Worm (Caenorhabditis elegans) whole organism, L3 larva: ENCODE measurements around the gene lron-15.

Source experiments
- R02D3.7 ChIP-seq: fragments of 150-350 bp; optimal IDR thresholded peaks from 2 replicates; lab custom pipeline; 2014; ENCODE audit warnings: missing biosample characterization, missing genetic modification characterization
- ama-1 ChIP-seq: fragments of 150-350 bp; optimal IDR thresholded peaks from 2 replicates; lab custom pipeline; 2018
- ceh-16 ChIP-seq: sonication (generic microtip); optimal IDR thresholded peaks from 2 replicates; lab custom pipeline; 2017; ENCODE audit warnings: missing biosample characterization, missing genetic modification characterization
- ceh-28 ChIP-seq: fragments of 150-350 bp; optimal IDR thresholded peaks from 2 replicates; lab custom pipeline; 2014; ENCODE audit warnings: missing biosample characterization, missing genetic modification reagents, missing genetic modification characterization
- ceh-82 ChIP-seq: fragments of 150-350 bp; optimal IDR thresholded peaks from 2 replicates; lab custom pipeline; 2014; ENCODE audit warnings: missing biosample characterization, missing genetic modification characterization
- egl-5 ChIP-seq: fragments of 150-350 bp; optimal IDR thresholded peaks from 2 replicates; lab custom pipeline; 2017; ENCODE audit warnings: missing biosample characterization, missing genetic modification reagents, missing genetic modification characterization, inconsistent platforms
- elt-1 ChIP-seq: fragments of 150-350 bp; optimal IDR thresholded peaks from 2 replicates; lab custom pipeline; 2014; ENCODE audit warnings: missing biosample characterization, missing genetic modification characterization
- elt-2 ChIP-seq: sonication (generic microtip); optimal IDR thresholded peaks from 2 replicates; lab custom pipeline; 2016; ENCODE audit warnings: missing genetic modification reagents, mild to moderate bottlenecking, missing genetic modification characterization, missing compliant biosample characterization
- elt-3 ChIP-seq, 3 experiments: fragments of 150-350 bp in 1 of 3; sonication (generic microtip) in 2 of 3; optimal IDR thresholded peaks; 2 replicates in 2 of 3; 4 replicates in 1 of 3; lab custom pipeline; 2014 to 2017; ENCODE audit warnings: missing biosample characterization in 3 of 3, missing genetic modification characterization in 3 of 3
- fkh-10 ChIP-seq: sonication (generic microtip); optimal IDR thresholded peaks from 2 replicates; lab custom pipeline; 2017; ENCODE audit warnings: missing biosample characterization, missing genetic modification reagents, missing genetic modification characterization
- fkh-2 ChIP-seq: fragments of 150-350 bp; optimal IDR thresholded peaks from 2 replicates; lab custom pipeline; 2014; ENCODE audit warnings: missing biosample characterization, missing genetic modification reagents, missing genetic modification characterization
- fos-1 ChIP-seq: fragments of 150-350 bp; optimal IDR thresholded peaks from 2 replicates; lab custom pipeline; 2014; ENCODE audit warnings: missing biosample characterization, missing genetic modification characterization
- hmg-11 ChIP-seq: sonication (generic microtip); optimal IDR thresholded peaks from 2 replicates; lab custom pipeline; 2016; ENCODE audit warnings: missing genetic modification characterization, missing compliant biosample characterization
- jun-1 ChIP-seq: fragments of 150-350 bp; optimal IDR thresholded peaks from 2 replicates; lab custom pipeline; 2014; ENCODE audit warnings: missing biosample characterization, missing genetic modification reagents, missing genetic modification characterization
- lin-15B ChIP-seq: fragments of 150-350 bp; optimal IDR thresholded peaks from 2 replicates; lab custom pipeline; 2014; ENCODE audit warnings: missing biosample characterization, missing genetic modification characterization
- lin-39 ChIP-seq: fragments of 150-350 bp; optimal IDR thresholded peaks from 2 replicates; lab custom pipeline; 2018; ENCODE audit warnings: missing biosample characterization, missing genetic modification reagents, missing genetic modification characterization
- lsy-12 ChIP-seq: sonication (generic microtip); optimal IDR thresholded peaks from 2 replicates; lab custom pipeline; 2016; ENCODE audit warnings: mild to moderate bottlenecking, missing genetic modification characterization, missing compliant biosample characterization
- mml-1 ChIP-seq: fragments of 150-350 bp; sonication (generic microtip); optimal IDR thresholded peaks from 3 replicates; lab custom pipeline; 2014; ENCODE audit warnings: missing biosample characterization, missing genetic modification characterization
- nfya-1 ChIP-seq: sonication (generic microtip); optimal IDR thresholded peaks from 2 replicates; lab custom pipeline; 2017; ENCODE audit warnings: missing genetic modification characterization, mild to moderate bottlenecking, missing compliant biosample characterization, antibody characterized with exemption, moderate library complexity; ENCODE audit not compliant: insufficient read depth
- nhr-23 ChIP-seq: fragments of 150-350 bp; optimal IDR thresholded peaks from 2 replicates; lab custom pipeline; 2014; ENCODE audit warnings: missing biosample characterization, missing genetic modification reagents, missing genetic modification characterization
- nhr-237 ChIP-seq: fragments of 150-350 bp; optimal IDR thresholded peaks from 2 replicates; lab custom pipeline; 2014; ENCODE audit warnings: missing biosample characterization, missing genetic modification characterization
- nhr-25 ChIP-seq: sonication (generic microtip); optimal IDR thresholded peaks from 2 replicates; lab custom pipeline; 2017; ENCODE audit warnings: missing biosample characterization, missing genetic modification characterization
- nhr-28 ChIP-seq: fragments of 150-350 bp; optimal IDR thresholded peaks from 2 replicates; lab custom pipeline; 2014; ENCODE audit warnings: missing biosample characterization, missing genetic modification characterization
- nhr-43 ChIP-seq: sonication (generic microtip); optimal IDR thresholded peaks from 2 replicates; lab custom pipeline; 2016; ENCODE audit warnings: mild to moderate bottlenecking, missing genetic modification characterization, missing compliant biosample characterization; ENCODE audit not compliant: poor library complexity, severe bottlenecking
- nhr-77 ChIP-seq: fragments of 150-350 bp; optimal IDR thresholded peaks from 2 replicates; lab custom pipeline; 2014; ENCODE audit warnings: missing biosample characterization, missing genetic modification characterization
- pha-4 ChIP-seq: fragments of 150-350 bp; optimal IDR thresholded peaks from 2 replicates; lab custom pipeline; 2014; ENCODE audit warnings: missing biosample characterization, missing genetic modification reagents, missing genetic modification characterization
- pqm-1 ChIP-seq: fragments of 150-350 bp; optimal IDR thresholded peaks from 2 replicates; lab custom pipeline; 2017; ENCODE audit warnings: missing biosample characterization, missing genetic modification characterization, inconsistent platforms
- sea-2 ChIP-seq: fragments of 150-350 bp; sonication (generic microtip); optimal IDR thresholded peaks from 4 replicates; lab custom pipeline; 2014; ENCODE audit warnings: missing biosample characterization, missing genetic modification reagents, missing genetic modification characterization
- snpc-4 ChIP-seq: fragments of 150-350 bp; optimal IDR thresholded peaks from 2 replicates; lab custom pipeline; 2014; ENCODE audit warnings: missing biosample characterization, missing genetic modification characterization
- unc-62 ChIP-seq: fragments of 150-350 bp; sonication (generic microtip); optimal IDR thresholded peaks from 4 replicates; lab custom pipeline; 2014; ENCODE audit warnings: missing biosample characterization, missing genetic modification reagents, missing genetic modification characterization
- zag-1 ChIP-seq: fragments of 150-350 bp; optimal IDR thresholded peaks from 2 replicates; lab custom pipeline; 2014; ENCODE audit warnings: missing biosample characterization, missing genetic modification characterization
- ztf-4 ChIP-seq: fragments of 150-350 bp; optimal IDR thresholded peaks from 2 replicates; lab custom pipeline; 2014; ENCODE audit warnings: missing biosample characterization, missing genetic modification characterization

Gene lron-15

DNA sequence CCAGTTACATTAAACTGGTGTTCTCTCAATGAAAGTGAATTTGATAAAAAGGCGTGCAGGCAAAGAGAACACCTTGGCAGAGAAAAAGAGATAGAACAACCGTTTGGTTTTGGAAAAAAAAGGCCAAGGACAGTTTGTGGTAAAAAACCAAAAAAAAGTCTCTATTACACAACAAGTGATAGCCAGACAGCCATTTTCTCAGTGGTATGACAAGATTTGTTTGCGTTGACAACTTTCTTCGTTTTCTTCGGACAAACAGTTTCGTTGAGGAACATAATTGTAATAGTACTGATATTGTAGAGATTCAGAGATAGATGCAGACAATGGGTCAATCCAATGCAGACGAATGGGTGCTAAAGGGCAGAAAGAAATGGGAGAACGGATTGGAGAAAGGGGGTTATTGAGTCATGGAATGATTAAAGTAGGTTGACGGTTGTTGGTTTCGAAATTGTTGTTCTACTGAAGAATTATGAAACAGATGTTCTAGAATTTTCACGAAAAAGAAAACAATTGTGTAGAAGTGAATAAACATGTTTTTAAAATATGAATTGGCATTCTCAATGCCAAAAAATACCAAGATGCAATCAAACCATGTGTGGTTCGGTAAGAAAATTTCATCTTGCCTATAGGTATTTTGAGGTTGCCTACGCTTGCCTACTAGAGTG lies 17.6 kb upstream of the lron-15 start:
- peak; percentile 85 for TF ChIP-seq nhr-25 (tag; lab: Kevin White, UChicago)
- peak in 1 of 3 experiments; percentile 45 for TF ChIP-seq elt-3 (tag; optimal IDR thresholded peaks at IDR 0.05; lab: Kevin White, UChicago)
- TF ChIP-seq ceh-82, result no peak
- TF ChIP-seq nfya-1 (tag; lab: Kevin White, UChicago), result no peak
- peak; percentile 46 for TF ChIP-seq ama-1
- TF ChIP-seq nhr-23 (tag; lab: Kevin White, UChicago), result peak; percentile 64
- no peak for TF ChIP-seq ceh-16 (tag; lab: Kevin White, UChicago)
- TF ChIP-seq lin-15B (tag; lab: Kevin White, UChicago), result no peak
- no peak for TF ChIP-seq nhr-237 (tag; lab: Kevin White, UChicago)
- no peak for TF ChIP-seq elt-1 (tag; lab: Kevin White, UChicago)
- TF ChIP-seq nhr-28 (tag; lab: Kevin White, UChicago), result no peak
- peak; percentile 63 for TF ChIP-seq pha-4 (tag; lab: Kevin White, UChicago)
- no peak for TF ChIP-seq zag-1 (tag; lab: Kevin White, UChicago)
- no peak for TF ChIP-seq fkh-2
- no peak for TF ChIP-seq sea-2
- peak; percentile 5 for TF ChIP-seq jun-1 (tag; lab: Kevin White, UChicago)
- TF ChIP-seq ceh-28, result no peak
- TF ChIP-seq nhr-43 (tag; lab: Kevin White, UChicago), result peak; percentile 32
- peak; percentile 68 for TF ChIP-seq egl-5 (tag; lab: Kevin White, UChicago)
- TF ChIP-seq unc-62 (GFP tag; lab: Kevin White, UChicago), result no peak
- no peak for TF ChIP-seq lsy-12 (tag; lab: Kevin White, UChicago)
- no peak for TF ChIP-seq fos-1 (tag; lab: Kevin White, UChicago)
- no peak for TF ChIP-seq pqm-1 (tag; lab: Kevin White, UChicago)

ce11 chrII:6561300-6561699 lies 16.6 kb upstream of the lron-15 start, which contains the start of gene F18C5.10:
F18C5.10 (minus strand) TSS chrII:6561444.
- TF ChIP-seq pha-4 (tag; lab: Kevin White, UChicago) (peak; percentile 28), lin-39 (tag; lab: Kevin White, UChicago) (peak; percentile 6), elt-2 (tag; lab: Kevin White, UChicago) (no peak), ama-1 (peak; percentile 12), sea-2 (no peak), ceh-28 (no peak), zag-1 (tag; lab: Kevin White, UChicago) (no peak), elt-1 (tag; lab: Kevin White, UChicago) (no peak), jun-1 (tag; lab: Kevin White, UChicago) (no peak), egl-5 (tag; lab: Kevin White, UChicago) (peak; percentile 38)

ce11 chrII:6560291-6560690 lies 15.6 kb upstream of the lron-15 start:
- TF ChIP-seq elt-1 (tag; lab: Kevin White, UChicago), result no peak
- TF ChIP-seq egl-5 (tag; lab: Kevin White, UChicago), result no peak
- TF ChIP-seq nhr-237 (tag; lab: Kevin White, UChicago), result no peak
- no peak for TF ChIP-seq nhr-77 (tag; lab: Kevin White, UChicago)
- no peak for TF ChIP-seq nhr-28 (tag; lab: Kevin White, UChicago)
- no peak for TF ChIP-seq ceh-82
- no peak for TF ChIP-seq hmg-11 (tag; lab: Kevin White, UChicago)
- no peak for TF ChIP-seq fkh-10 (GFP tag; lab: Kevin White, UChicago)
- no peak for TF ChIP-seq elt-2 (tag; lab: Kevin White, UChicago)
- TF ChIP-seq lin-15B (tag; lab: Kevin White, UChicago), result no peak
- no peak for TF ChIP-seq snpc-4 (tag; lab: Kevin White, UChicago)
- no peak for TF ChIP-seq fos-1 (tag; lab: Kevin White, UChicago)
- no peak for TF ChIP-seq R02D3.7
- TF ChIP-seq mml-1 (tag; lab: Kevin White, UChicago), result no peak
- TF ChIP-seq ztf-4 (tag; lab: Kevin White, UChicago), result no peak
- TF ChIP-seq, all 47 proteins: peak for 0

ce11 chrII:6558887-6559286 lies 14.2 kb upstream of the lron-15 start:
- peak; percentile 43 for TF ChIP-seq pha-4 (tag; lab: Kevin White, UChicago)
- no peak for TF ChIP-seq nhr-77 (tag; lab: Kevin White, UChicago)
- TF ChIP-seq ama-1, result peak; percentile 43
